Worm (Caenorhabditis elegans): Measurements from ENCODE around the gene otub-4.
"Not testable (repeated sequence)": the region's sequence is repeated elsewhere in the genome, so short reads cannot be mapped to it uniquely, and the experiment has no call there.

The otub-4 gene

ce11 chrIV:3338676-3339075 is 39.3 kb downstream of the otub-4 start, which contains the start of gene hrpa-1 (continued):
- TF ChIP-seq fos-1 (tag; optimal IDR thresholded peaks at IDR 0.05): no peak

ce11 chrIV:3338176-3338575 is 39.8 kb downstream of the otub-4 start:
- TF ChIP-seq sea-2 (GFP tag; optimal IDR thresholded peaks at IDR 0.05): no peak
- TF ChIP-seq lsy-12 (tag; optimal IDR thresholded peaks at IDR 0.05): no peak
- TF ChIP-seq ceh-28 (tag; optimal IDR thresholded peaks at IDR 0.05): no peak
- no peak for TF ChIP-seq egl-5 (tag; optimal IDR thresholded peaks at IDR 0.05)

- TF ChIP-seq ztf-4 (tag; optimal IDR thresholded peaks at IDR 0.05): no peak
- no peak for TF ChIP-seq ama-1 (optimal IDR thresholded peaks at IDR 0.05)
- TF ChIP-seq ceh-28 (tag; optimal IDR thresholded peaks at IDR 0.05): no peak
- TF ChIP-seq mdl-1 (tag; optimal IDR thresholded peaks at IDR 0.05): no peak
- TF ChIP-seq R02D3.7 (tag; optimal IDR thresholded peaks at IDR 0.05): no peak
- TF ChIP-seq nhr-43 (tag; optimal IDR thresholded peaks at IDR 0.05; ENCODE audit: poor library complexity, severe bottlenecking): no peak
- TF ChIP-seq unc-62 (GFP tag; optimal IDR thresholded peaks at IDR 0.05): no peak
- no peak for TF ChIP-seq egl-5 (tag; optimal IDR thresholded peaks at IDR 0.05)
- no peak for TF ChIP-seq nfya-1 (tag; optimal IDR thresholded peaks at IDR 0.05; ENCODE audit: insufficient read depth)
- TF ChIP-seq hmg-11 (tag; optimal IDR thresholded peaks at IDR 0.05): no peak
- TF ChIP-seq lin-15B (tag; optimal IDR thresholded peaks at IDR 0.05): no peak
- no peak for TF ChIP-seq nhr-11 (tag; optimal IDR thresholded peaks at IDR 0.05)
- no peak for TF ChIP-seq nhr-12 (tag; optimal IDR thresholded peaks at IDR 0.05)
- TF ChIP-seq snpc-4 (tag; optimal IDR thresholded peaks at IDR 0.05): no peak
- TF ChIP-seq lsy-12 (tag; optimal IDR thresholded peaks at IDR 0.05): no peak
- no peak for TF ChIP-seq pqm-1 (tag; optimal IDR thresholded peaks at IDR 0.05)
These were observed 40.7 kb downstream of the otub-4 start for ce11 chrIV:3337275-3337674.

ce11 chrIV:3336585-3336984 is 41.3 kb downstream of the otub-4 start, which contains the start of gene F42A6.6:
Gene F42A6.6 (minus strand): TSS chrIV:3336873.
- TF ChIP-seq eor-1 (tag; optimal IDR thresholded peaks at IDR 0.05) (no peak), pha-4 (tag; optimal IDR thresholded peaks at IDR 0.05) (no peak), nhr-25 (tag; optimal IDR thresholded peaks at IDR 0.05) (peak; percentile 31), mml-1 (tag; optimal IDR thresholded peaks at IDR 0.05) (no peak), nhr-23 (tag; optimal IDR thresholded peaks at IDR 0.05) (peak; percentile 26), nhr-237 (tag; optimal IDR thresholded peaks at IDR 0.05) (no peak), egl-5 (tag; optimal IDR thresholded peaks at IDR 0.05) (no peak), ceh-28 (tag; optimal IDR thresholded peaks at IDR 0.05) (peak; percentile 10), mdl-1 (tag; optimal IDR thresholded peaks at IDR 0.05) (no peak), elt-2 (tag; optimal IDR thresholded peaks at IDR 0.05) (peak; percentile 30), ama-1 (optimal IDR thresholded peaks at IDR 0.05) (peak; percentile 93), aly-2 (tag; optimal IDR thresholded peaks at IDR 0.05) (peak; percentile 13), snpc-4 (tag; optimal IDR thresholded peaks at IDR 0.05) (no peak), lsy-12 (tag; optimal IDR thresholded peaks at IDR 0.05) (peak; percentile 10), sea-2 (GFP tag; optimal IDR thresholded peaks at IDR 0.05) (no peak)

- not testable (repeated sequence) for TF ChIP-seq pha-4 (tag; optimal IDR thresholded peaks at IDR 0.05); nhr-28 (tag; optimal IDR thresholded peaks at IDR 0.05); fkh-10 (GFP tag; optimal IDR thresholded peaks at IDR 0.05)
These were observed 46.2 kb downstream of the otub-4 start, which contains the start of gene F42A6.5 for ce11 chrIV:3331758-3332157. Gene F42A6.5 (minus strand): TSS chrIV:3331858.
